Worm (Caenorhabditis elegans) whole organism, L4/young adult: ENCODE measurements around the gene rpt-1.

Experiments
- W03F9.2 ChIP-seq: fragments of 150-350 bp; optimal IDR thresholded peaks from 2 replicates; lab custom pipeline; 2014; ENCODE audit warnings: missing biosample characterization, missing genetic modification characterization
- dao-5 ChIP-seq: sonication (generic microtip); optimal IDR thresholded peaks from 2 replicates; lab custom pipeline; 2016; ENCODE audit warnings: missing genotype, missing genetic modification characterization, moderate library complexity, missing compliant biosample characterization
- him-1 ChIP-seq: sonication (generic microtip); optimal IDR thresholded peaks from 2 replicates; lab custom pipeline; 2016; ENCODE audit warnings: missing genotype, missing genetic modification reagents, missing genetic modification characterization, missing compliant biosample characterization

ce11 chrV:11945429-11945828, 36.8 kb downstream of the rpt-1 start:
- no peak for TF ChIP-seq W03F9.2 (tag; lab: Kevin White, UChicago)
- no peak for TF ChIP-seq him-1 (tag; lab: Kevin White, UChicago)
- TF ChIP-seq dao-5 (tag; lab: Kevin White, UChicago) = no peak
